Worm (Caenorhabditis elegans) whole organism, mixed stage, embryonic: ENCODE measurements around the gene mab-10.
A peak's percentile ranks its signal among the peaks of the same experiment; 100 is the strongest.

Source experiments
- M03D4.4 ChIP-seq: sonication (generic microtip); optimal IDR thresholded peaks from 2 replicates; lab custom pipeline; 2017; ENCODE audit warnings: mild to moderate bottlenecking, missing genetic modification characterization, missing compliant biosample characterization
- bed-3 ChIP-seq: fragments of 200-800 bp; sonication (Bioruptor generic); optimal IDR thresholded peaks from 3 replicates; lab custom pipeline; 2018; ENCODE audit warnings: mild to moderate bottlenecking, missing genetic modification characterization, moderate library complexity, missing compliant biosample characterization
- blmp-1 ChIP-seq: fragments of 150-350 bp; optimal IDR thresholded peaks from 2 replicates; lab custom pipeline; 2014; ENCODE audit warnings: missing biosample characterization, missing genetic modification characterization
- ceh-83 ChIP-seq: fragments of 200-800 bp; sonication (Bioruptor generic); optimal IDR thresholded peaks from 2 replicates; lab custom pipeline; 2018; ENCODE audit warnings: mild to moderate bottlenecking, missing genetic modification characterization, missing compliant biosample characterization
- ces-1 ChIP-seq: fragments of 150-350 bp; optimal IDR thresholded peaks from 2 replicates; lab custom pipeline; 2014; ENCODE audit warnings: missing biosample characterization, missing genetic modification reagents, missing genetic modification characterization
- cnd-1 ChIP-seq: fragments of 200-800 bp; sonication (Bioruptor generic); optimal IDR thresholded peaks from 2 replicates; lab custom pipeline; 2018; ENCODE audit warnings: mild to moderate bottlenecking, missing genetic modification characterization, missing compliant biosample characterization
- drap-1 ChIP-seq: fragments of 200-800 bp; sonication (Bioruptor generic); optimal IDR thresholded peaks from 3 replicates; lab custom pipeline; 2018; ENCODE audit warnings: mild to moderate bottlenecking, missing genetic modification characterization, missing compliant biosample characterization
- elt-1 ChIP-seq: sonication (generic microtip); optimal IDR thresholded peaks from 2 replicates; lab custom pipeline; 2017; ENCODE audit warnings: missing genetic modification characterization, mild to moderate bottlenecking, missing compliant biosample characterization, antibody characterized with exemption, moderate library complexity, borderline replicate concordance; ENCODE audit not compliant: insufficient read depth
- flh-1 ChIP-seq: fragments of 200-800 bp; sonication (Bioruptor generic); optimal IDR thresholded peaks from 2 replicates; lab custom pipeline; 2018; ENCODE audit warnings: mild to moderate bottlenecking, missing genetic modification characterization, moderate library complexity, missing compliant biosample characterization
- ham-2 ChIP-seq: fragments of 200-800 bp; sonication (Bioruptor generic); optimal IDR thresholded peaks from 2 replicates; lab custom pipeline; 2018; ENCODE audit warnings: mild to moderate bottlenecking, missing genetic modification characterization, missing compliant biosample characterization
- lin-13 ChIP-seq: fragments of 150-350 bp; optimal IDR thresholded peaks from 2 replicates; lab custom pipeline; 2014; ENCODE audit warnings: missing biosample characterization, missing genetic modification characterization
- lin-32 ChIP-seq: fragments of 200-800 bp; sonication (Bioruptor generic); optimal IDR thresholded peaks from 2 replicates; lab custom pipeline; 2018; ENCODE audit warnings: mild to moderate bottlenecking, missing genetic modification characterization, missing compliant biosample characterization
- lsy-2 ChIP-seq: fragments of 150-350 bp; optimal IDR thresholded peaks from 2 replicates; lab custom pipeline; 2014; ENCODE audit warnings: missing biosample characterization, missing genetic modification characterization
- mab-5 ChIP-seq: fragments of 150-350 bp; optimal IDR thresholded peaks from 2 replicates; lab custom pipeline; 2014; ENCODE audit warnings: missing biosample characterization, missing genetic modification characterization
- mep-1 ChIP-seq: fragments of 150-350 bp; optimal IDR thresholded peaks from 2 replicates; lab custom pipeline; 2017; ENCODE audit warnings: missing biosample characterization, missing genetic modification reagents, missing genetic modification characterization, inconsistent platforms
- mls-2 ChIP-seq: sonication (generic microtip); optimal IDR thresholded peaks from 2 replicates; lab custom pipeline; 2016; ENCODE audit warnings: mild to moderate bottlenecking, missing genetic modification characterization, moderate library complexity, missing compliant biosample characterization
- nhr-12 ChIP-seq: fragments of 150-350 bp; optimal IDR thresholded peaks from 2 replicates; lab custom pipeline; 2014; ENCODE audit warnings: missing biosample characterization, missing genetic modification characterization
- nhr-2 ChIP-seq: fragments of 150-350 bp; optimal IDR thresholded peaks from 2 replicates; lab custom pipeline; 2014; ENCODE audit warnings: missing biosample characterization, missing genetic modification characterization
- nhr-237 ChIP-seq: fragments of 150-350 bp; optimal IDR thresholded peaks from 2 replicates; lab custom pipeline; 2014; ENCODE audit warnings: missing biosample characterization, missing genetic modification characterization
- nhr-28 ChIP-seq: fragments of 150-350 bp; optimal IDR thresholded peaks from 2 replicates; lab custom pipeline; 2014; ENCODE audit warnings: missing biosample characterization, missing genetic modification characterization
- pha-4 ChIP-seq: fragments of 150-350 bp; optimal IDR thresholded peaks from 2 replicates; lab custom pipeline; 2018; ENCODE audit warnings: missing biosample characterization, missing genetic modification reagents, missing genetic modification characterization
- sem-2 ChIP-seq: fragments of 200-800 bp; sonication (Bioruptor generic); optimal IDR thresholded peaks from 2 replicates; lab custom pipeline; 2018; ENCODE audit warnings: mild to moderate bottlenecking, missing genetic modification characterization, missing compliant biosample characterization
- snpc-4 ChIP-seq: fragments of 150-350 bp; optimal IDR thresholded peaks from 2 replicates; lab custom pipeline; 2014; ENCODE audit warnings: missing biosample characterization, missing genetic modification characterization
- sptf-1 ChIP-seq: sonication (generic microtip); optimal IDR thresholded peaks from 2 replicates; lab custom pipeline; 2017; ENCODE audit warnings: mild to moderate bottlenecking, missing genetic modification characterization, moderate library complexity, missing compliant biosample characterization
- tbx-8 ChIP-seq: fragments of 200-800 bp; sonication (Bioruptor generic); optimal IDR thresholded peaks from 2 replicates; lab custom pipeline; 2018; ENCODE audit warnings: mild to moderate bottlenecking, missing genetic modification characterization, moderate library complexity, missing compliant biosample characterization
- unc-39 ChIP-seq: fragments of 150-350 bp; optimal IDR thresholded peaks from 2 replicates; lab custom pipeline; 2014; ENCODE audit warnings: missing biosample characterization, missing genetic modification characterization
- unc-62 ChIP-seq: fragments of 150-350 bp; optimal IDR thresholded peaks from 2 replicates; lab custom pipeline; 2014; ENCODE audit warnings: missing biosample characterization, missing genetic modification reagents, missing genetic modification characterization
- ztf-11 ChIP-seq: fragments of 150-350 bp; optimal IDR thresholded peaks from 2 replicates; lab custom pipeline; 2014; ENCODE audit warnings: missing biosample characterization, missing genetic modification characterization

Gene mab-10

DNA sequence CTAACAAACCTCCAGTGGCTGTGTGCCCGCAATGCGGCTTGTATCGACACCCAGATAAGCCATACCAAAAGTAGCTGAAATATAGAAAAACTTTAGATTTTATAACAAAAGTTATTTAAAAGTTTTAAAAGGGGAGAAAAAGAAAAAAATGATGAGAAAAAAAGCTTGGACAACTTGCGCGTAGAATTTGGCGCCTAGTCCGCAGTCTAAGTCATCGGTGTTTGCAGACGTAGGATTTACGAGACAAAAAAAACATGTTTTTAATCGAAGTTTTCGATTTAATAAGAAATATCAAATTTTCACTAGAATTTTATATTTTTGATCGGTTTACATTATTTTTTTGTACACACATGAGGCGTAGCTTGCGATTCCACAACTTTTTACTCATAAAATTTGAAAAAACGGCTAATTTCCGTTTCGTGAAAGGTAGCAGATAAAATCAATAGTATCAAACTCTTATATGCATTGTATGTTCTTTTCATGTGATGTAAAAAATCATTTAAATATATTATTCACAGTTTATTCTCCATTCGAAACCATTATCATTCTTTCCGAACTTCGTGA, 14.1 kb downstream of the mab-10 start, which contains the start of gene pro-1 (continued):
- TF ChIP-seq elt-1 (tag; lab: Kevin White, UChicago) = no peak
- TF ChIP-seq lin-32 (GFP tag; lab: Kevin White, UChicago) = no peak
- peak; percentile 21 for TF ChIP-seq mep-1

DNA sequence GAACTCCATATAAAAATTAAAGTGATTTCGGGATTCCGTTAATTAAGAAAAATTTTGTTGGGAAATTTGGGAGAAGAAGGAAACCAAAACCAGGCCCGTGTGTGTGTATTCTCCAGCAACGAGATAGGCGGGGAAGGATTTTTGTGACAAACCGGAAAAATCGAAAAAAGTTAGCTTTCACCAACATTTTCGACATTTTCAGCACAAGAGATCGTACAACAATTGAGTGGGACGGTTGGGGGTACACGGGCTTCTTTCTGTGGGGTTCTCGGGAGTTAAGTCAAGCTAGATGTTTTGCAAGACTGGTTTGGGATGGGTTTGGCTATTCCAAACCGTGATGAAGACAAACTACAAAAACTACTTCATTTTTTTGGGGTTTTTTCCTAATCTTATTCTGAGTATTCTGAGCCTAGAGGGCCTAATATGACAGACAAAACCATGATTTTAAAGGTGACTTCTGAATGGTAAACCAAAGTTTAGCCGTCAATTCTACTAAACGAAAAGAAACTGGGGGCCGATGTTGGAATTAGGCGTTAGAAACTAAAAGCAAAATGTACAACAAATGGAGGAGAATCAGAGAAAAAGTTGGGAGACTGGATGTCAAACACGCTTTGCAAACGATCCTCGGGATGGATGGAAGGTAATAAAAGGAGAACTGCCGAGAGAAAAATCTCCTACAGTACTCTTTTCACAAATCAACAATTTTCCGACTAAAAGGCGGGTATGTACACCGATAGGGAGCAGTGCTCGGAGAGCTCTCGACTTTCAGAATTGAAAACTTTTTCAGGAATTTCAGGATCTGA, 15.0 kb downstream of the mab-10 start:
- no peak for TF ChIP-seq drap-1
- peak; percentile 29 for TF ChIP-seq cnd-1 (tag; lab: Kevin White, UChicago)

DNA sequence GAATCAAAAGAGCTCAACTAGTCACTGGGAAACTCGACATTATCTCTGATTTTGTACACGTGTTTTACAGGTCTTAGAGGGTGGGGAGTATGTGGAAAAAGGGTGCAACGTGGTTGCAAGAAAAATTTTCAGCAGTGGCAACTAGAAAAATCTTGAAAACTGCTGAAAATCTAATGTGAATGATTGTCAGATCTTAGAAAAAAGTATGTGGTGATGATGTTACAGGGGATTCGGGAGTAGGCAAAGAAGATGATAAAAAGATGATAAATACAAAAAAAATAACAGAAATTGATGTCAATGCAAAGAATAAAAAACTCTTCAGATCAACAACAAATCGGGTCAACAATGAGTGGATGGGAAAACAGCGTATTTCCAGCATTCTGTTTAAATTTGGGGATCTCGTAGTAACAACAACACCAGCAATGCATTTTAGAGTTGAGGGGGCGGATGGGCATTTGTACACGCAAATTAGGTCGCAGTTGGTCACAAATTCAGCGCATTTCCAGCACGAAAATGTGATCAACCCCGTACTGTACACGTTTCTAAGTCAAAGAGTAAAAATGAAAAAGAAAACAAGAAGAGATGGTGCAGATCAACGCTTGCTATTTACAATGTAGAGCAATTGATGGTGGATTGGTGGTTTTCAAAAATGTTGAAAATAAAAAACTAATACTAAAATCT, 15.7 kb downstream of the mab-10 start:
- TF ChIP-seq mls-2 (tag; lab: Kevin White, UChicago) (no peak), lsy-2 (tag; lab: Kevin White, UChicago) (no peak), drap-1 (no peak), snpc-4 (no peak), nhr-12 (tag; lab: Kevin White, UChicago) (no peak), unc-62 (GFP tag; lab: Kevin White, UChicago) (no peak), nhr-28 (tag; lab: Kevin White, UChicago) (no peak)

DNA sequence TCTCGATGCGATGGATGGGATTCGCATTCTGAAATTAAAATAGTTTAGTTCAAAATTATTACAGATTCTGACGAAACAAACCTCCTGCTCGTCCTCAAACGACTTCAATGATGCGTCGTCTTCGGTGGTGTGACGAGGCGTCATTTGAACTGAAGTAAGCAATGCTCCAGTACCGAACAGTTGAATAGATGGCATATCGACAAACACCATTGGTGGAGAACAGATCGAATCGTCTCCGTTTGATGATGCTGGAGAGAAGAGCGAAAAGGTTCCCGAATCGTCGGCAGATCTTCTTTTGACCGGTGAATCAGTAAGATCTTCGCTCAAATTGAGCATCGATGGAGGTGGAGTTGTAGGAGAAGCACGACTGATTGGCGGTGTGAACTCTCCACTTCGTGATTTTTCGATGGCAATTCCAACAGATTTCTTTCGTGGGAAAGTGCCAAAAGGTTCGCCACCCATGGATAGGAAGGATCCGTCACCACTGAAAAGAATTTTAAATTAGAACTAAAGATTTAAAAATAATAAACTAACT, 16.6 kb downstream of the mab-10 start:
- TF ChIP-seq ceh-83 (GFP tag; lab: Kevin White, UChicago) = no peak
- TF ChIP-seq elt-1 (tag; lab: Kevin White, UChicago) = no peak
- no peak for TF ChIP-seq lin-32 (GFP tag; lab: Kevin White, UChicago)
- no peak for TF ChIP-seq pha-4
- no peak for TF ChIP-seq nhr-28 (tag; lab: Kevin White, UChicago)
- TF ChIP-seq drap-1 = no peak
- TF ChIP-seq ham-2 (GFP tag; lab: Kevin White, UChicago) = no peak
- no peak for TF ChIP-seq lsy-2 (tag; lab: Kevin White, UChicago)
- no peak for TF ChIP-seq ces-1 (GFP tag; lab: Kevin White, UChicago)
- no peak for TF ChIP-seq sem-2 (GFP tag; lab: Kevin White, UChicago)
- no peak for TF ChIP-seq bed-3
- TF ChIP-seq nhr-237 = no peak

DNA sequence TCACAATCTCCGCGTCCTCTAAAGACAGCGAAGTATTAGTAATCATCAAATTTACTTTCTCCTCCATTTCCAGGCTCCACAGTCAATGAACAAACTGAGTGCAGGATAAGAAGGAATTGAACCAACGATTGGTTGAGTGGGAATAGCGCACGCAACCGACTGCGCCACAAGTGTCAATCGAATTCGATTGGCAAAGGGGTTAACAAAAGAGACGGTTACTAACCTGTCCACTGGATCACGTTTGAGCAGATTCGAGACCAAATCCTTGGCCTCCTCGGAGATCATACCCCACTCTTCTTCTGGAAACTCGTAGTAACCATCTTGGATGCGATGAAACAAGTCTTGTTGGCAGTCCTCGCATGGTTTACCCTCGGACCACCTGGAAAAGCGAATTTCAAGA, 17.3 kb downstream of the mab-10 start:
- TF ChIP-seq sem-2 (GFP tag; lab: Kevin White, UChicago) (peak; percentile 17), blmp-1 (tag; lab: Kevin White, UChicago) (no peak), tbx-8 (GFP tag; lab: Kevin White, UChicago) (peak; percentile 10)

DNA sequence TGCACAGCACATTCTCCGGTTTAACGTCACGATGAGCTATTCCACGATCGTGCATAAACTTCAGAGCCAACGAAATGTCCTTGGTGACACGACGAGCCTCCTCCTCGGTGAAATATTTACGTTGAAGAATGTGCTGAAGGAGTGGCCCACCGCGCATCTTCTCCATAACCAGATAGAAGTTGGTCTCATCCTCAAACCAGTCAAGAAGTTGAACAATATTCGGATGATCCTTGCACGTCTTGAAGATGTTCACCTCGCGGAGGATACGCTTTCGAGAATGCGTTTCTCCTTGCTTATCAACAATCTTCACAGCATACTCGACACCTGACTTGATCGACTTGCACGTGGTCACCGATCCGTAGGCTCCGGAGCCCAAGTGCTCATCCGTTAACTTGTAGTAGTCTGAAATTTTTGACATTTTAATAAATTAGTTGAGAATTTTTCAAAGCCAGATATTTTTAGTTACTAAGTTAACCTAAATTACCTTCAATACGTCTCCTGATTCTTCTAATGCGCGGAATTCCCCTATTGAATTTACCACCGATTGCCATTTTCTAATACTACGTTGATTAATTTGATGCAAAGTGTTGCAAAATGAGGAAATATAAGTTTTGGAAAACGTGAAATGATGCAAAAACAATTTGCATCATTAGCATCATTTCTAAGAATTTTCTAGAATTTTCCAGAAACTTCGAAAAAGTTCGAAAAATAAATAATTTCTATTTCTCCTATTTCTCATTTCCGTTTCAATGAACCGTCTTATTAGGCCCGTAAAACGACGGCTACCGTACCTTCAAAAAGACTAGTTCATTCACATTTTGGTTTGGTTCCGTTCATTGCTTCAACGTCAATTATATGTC, 18.3 kb downstream of the mab-10 start:
- TF ChIP-seq elt-1 (tag; lab: Kevin White, UChicago) (no peak), nhr-12 (tag; lab: Kevin White, UChicago) (no peak), lin-13 (no peak), ham-2 (GFP tag; lab: Kevin White, UChicago) (no peak), mab-5 (tag; lab: Kevin White, UChicago) (no peak), nhr-28 (tag; lab: Kevin White, UChicago) (no peak), nhr-237 (no peak), M03D4.4 (no peak), pha-4 (no peak), sptf-1 (tag; lab: Kevin White, UChicago) (no peak), drap-1 (no peak), flh-1 (GFP tag; lab: Kevin White, UChicago) (no peak), nhr-2 (tag; lab: Kevin White, UChicago) (no peak), lsy-2 (tag; lab: Kevin White, UChicago) (no peak), ceh-83 (GFP tag; lab: Kevin White, UChicago) (no peak), mls-2 (tag; lab: Kevin White, UChicago) (no peak), cnd-1 (tag; lab: Kevin White, UChicago) (no peak), unc-39 (no peak), ztf-11 (tag; lab: Kevin White, UChicago) (no peak)
